Fruit fly (Drosophila melanogaster): ENCODE measurements around the gene fd96Ca.
A peak's percentile ranks its signal among the peaks of the same experiment; 100 is the strongest.

Gene fd96Ca

DNA sequence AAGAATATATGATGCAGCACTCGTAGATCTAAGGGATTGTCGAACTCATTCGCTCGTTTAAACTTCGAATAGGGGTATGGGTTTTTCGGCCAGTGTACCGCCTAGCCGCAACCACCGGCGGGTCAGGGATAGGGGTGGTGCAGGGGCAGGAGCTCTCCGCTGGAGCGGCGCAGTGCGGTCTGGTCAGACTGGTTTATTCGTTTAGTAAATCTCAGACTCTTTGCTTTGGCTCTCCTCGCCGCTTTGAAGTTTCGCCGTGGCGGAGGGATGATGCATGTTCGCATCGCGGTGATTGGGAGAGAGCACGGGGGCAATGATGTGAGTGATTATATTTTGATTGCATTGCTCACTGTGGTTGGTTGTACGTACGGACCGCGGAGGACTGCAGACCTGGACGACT is at the start of gene fd96Ca:
fd96Ca (plus strand) TSS at position 337 of the 400 bp plus-strand sequence.
- TF ChIP-seq CG32264 (GFP tag; optimal IDR thresholded peaks at IDR 0.05): no peak
- no peak for TF ChIP-seq Rel (GFP tag; optimal IDR thresholded peaks at IDR 0.05)
- no peak for TF ChIP-seq Rel (tag; optimal IDR thresholded peaks at IDR 0.05)
- TF ChIP-seq Dfd (GFP tag; optimal IDR thresholded peaks at IDR 0.05): no peak
- TF ChIP-seq CrebA (GFP tag; optimal IDR thresholded peaks at IDR 0.05; ENCODE audit: borderline replicate concordance): no peak
- no peak for TF ChIP-seq br (GFP tag; optimal IDR thresholded peaks at IDR 0.05)
- TF ChIP-seq brk (GFP tag; optimal IDR thresholded peaks at IDR 0.05): no peak
- no peak for TF ChIP-seq Hnf4 (GFP tag; optimal IDR thresholded peaks at IDR 0.05)
- no peak for TF ChIP-seq dmrt93B (GFP tag; optimal IDR thresholded peaks at IDR 0.05)
- no peak for TF ChIP-seq sv (GFP tag; optimal IDR thresholded peaks at IDR 0.05)
- peak; percentile 67 for TF ChIP-seq Vsx2 (GFP tag; optimal IDR thresholded peaks at IDR 0.05; ENCODE audit: partially characterized antibody)
- TF ChIP-seq Hr78 (GFP tag; optimal IDR thresholded peaks at IDR 0.05): no peak
- TF ChIP-seq psq (GFP tag; optimal IDR thresholded peaks at IDR 0.05): no peak
- no peak for TF ChIP-seq rgr (GFP tag; optimal IDR thresholded peaks at IDR 0.05)
- peak; percentile 38 for TF ChIP-seq woc (GFP tag; optimal IDR thresholded peaks at IDR 0.05)
- no peak for TF ChIP-seq usp (GFP tag; optimal IDR thresholded peaks at IDR 0.05)
- TF ChIP-seq Mio (GFP tag; optimal IDR thresholded peaks at IDR 0.05): no peak
- no peak for TF ChIP-seq foxo (GFP tag; optimal IDR thresholded peaks at IDR 0.05)
- no peak for TF ChIP-seq Hr83 (GFP tag; optimal IDR thresholded peaks at IDR 0.05; ENCODE audit: poor library complexity, severe bottlenecking)
- TF ChIP-seq fru (GFP tag; optimal IDR thresholded peaks at IDR 0.05): no peak
- TF ChIP-seq ey (GFP tag; optimal IDR thresholded peaks at IDR 0.05): no peak
- TF ChIP-seq N (GFP tag; optimal IDR thresholded peaks at IDR 0.05): no peak
- peak; percentile 38 for TF ChIP-seq Dif (GFP tag; optimal IDR thresholded peaks at IDR 0.05; ENCODE audit: partially characterized antibody)

DNA sequence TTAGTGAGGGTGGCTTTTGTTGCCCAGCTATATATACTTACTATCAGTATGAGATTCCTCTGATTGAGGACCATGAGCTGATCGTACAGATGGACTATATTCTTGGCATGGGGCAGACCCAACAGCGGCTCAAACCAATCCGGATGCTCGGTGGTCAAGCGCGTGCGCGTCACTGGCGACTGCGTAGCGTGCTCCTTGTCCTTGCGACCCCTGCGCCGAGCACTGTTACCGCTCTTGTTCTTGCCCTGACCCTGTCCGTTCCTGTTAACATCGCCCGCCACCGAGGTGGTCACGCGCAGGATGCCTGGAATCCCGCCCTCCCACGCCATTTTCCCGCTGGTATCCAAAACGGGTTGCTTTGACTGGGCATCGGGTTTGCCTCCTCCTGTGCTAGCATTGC is 49.8 kb upstream of the fd96Ca start:
- TF ChIP-seq Dfd (GFP tag; optimal IDR thresholded peaks at IDR 0.05) (no peak), rgr (GFP tag; optimal IDR thresholded peaks at IDR 0.05) (no peak), dmrt93B (GFP tag; optimal IDR thresholded peaks at IDR 0.05) (no peak), Jra (GFP tag; optimal IDR thresholded peaks at IDR 0.05) (no peak), dl (GFP tag; optimal IDR thresholded peaks at IDR 0.05; ENCODE audit: insufficient read depth in 1 of 2, partially characterized antibody in 2 of 2) (no peak), Rel (GFP tag; optimal IDR thresholded peaks at IDR 0.05) (no peak), Rel (tag; optimal IDR thresholded peaks at IDR 0.05) (no peak), CrebA (GFP tag; optimal IDR thresholded peaks at IDR 0.05; ENCODE audit: borderline replicate concordance) (no peak), Vsx2 (GFP tag; optimal IDR thresholded peaks at IDR 0.05; ENCODE audit: partially characterized antibody) (no peak), CG9705 (GFP tag; optimal IDR thresholded peaks at IDR 0.05) (no peak), CG32264 (GFP tag; optimal IDR thresholded peaks at IDR 0.05) (no peak), Hr83 (GFP tag; optimal IDR thresholded peaks at IDR 0.05; ENCODE audit: poor library complexity, severe bottlenecking) (no peak), sage (GFP tag; optimal IDR thresholded peaks at IDR 0.05) (no peak), dsf (GFP tag; optimal IDR thresholded peaks at IDR 0.05; ENCODE audit: borderline replicate concordance) (no peak), Myc (optimal IDR thresholded peaks at IDR 0.05) (no peak), foxo (GFP tag; optimal IDR thresholded peaks at IDR 0.05) (no peak), br (GFP tag; optimal IDR thresholded peaks at IDR 0.05) (no peak), Hr78 (GFP tag; optimal IDR thresholded peaks at IDR 0.05) (no peak), Dif (GFP tag; optimal IDR thresholded peaks at IDR 0.05; ENCODE audit: partially characterized antibody) (no peak)

DNA sequence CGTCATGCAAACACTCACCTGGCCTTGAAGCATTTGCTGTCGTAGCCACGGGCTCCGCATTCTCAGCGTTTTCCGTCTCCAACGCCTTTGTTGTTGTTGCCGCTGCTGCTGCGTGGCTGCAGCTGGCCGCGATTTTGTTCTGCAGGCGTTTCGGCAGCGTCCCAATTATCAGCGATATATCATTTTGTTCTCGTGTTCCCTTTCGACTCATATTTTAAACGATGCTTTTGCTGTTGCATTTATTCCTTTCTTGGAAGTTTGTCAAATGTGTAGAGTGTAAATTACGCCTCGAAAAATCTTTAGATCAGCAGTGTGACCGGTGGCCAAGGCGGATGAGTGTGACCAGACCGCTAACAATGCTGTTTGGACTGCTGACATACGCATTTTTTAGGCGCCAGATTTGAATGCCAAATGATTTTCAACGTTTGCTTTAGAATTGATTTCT is 49.3 kb upstream of the fd96Ca start, which contains the start of gene Smg6:
Smg6 (minus strand) TSS at position 324 of the 445 bp plus-strand sequence.
- TF ChIP-seq Hr83 (GFP tag; optimal IDR thresholded peaks at IDR 0.05; ENCODE audit: poor library complexity, severe bottlenecking): peak; percentile 20
- no peak for TF ChIP-seq foxo (GFP tag; optimal IDR thresholded peaks at IDR 0.05)

DNA sequence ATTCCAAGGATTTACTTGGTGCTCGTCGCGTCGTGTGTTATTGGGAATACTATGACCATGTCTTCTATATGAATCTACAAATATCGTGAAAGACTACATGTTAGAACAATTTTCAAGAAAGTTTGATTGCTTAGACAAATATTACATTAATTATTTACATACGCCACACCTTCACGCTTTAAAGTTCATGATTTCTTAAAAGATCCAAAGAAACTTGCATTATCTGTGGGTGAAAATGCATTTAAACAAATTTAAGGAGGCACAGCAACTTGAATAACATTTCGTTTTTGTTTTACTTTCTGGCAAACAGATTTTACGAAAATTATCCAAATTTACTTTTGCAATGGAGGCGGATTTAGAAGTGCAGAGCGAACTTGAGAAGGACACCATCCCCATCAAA is 45.8 kb upstream of the fd96Ca start, which contains the start of gene CG31115:
CG31115 (plus strand) TSS at position 301 of the 400 bp plus-strand sequence.
- TF ChIP-seq jim (GFP tag; optimal IDR thresholded peaks at IDR 0.05): no peak
- TF ChIP-seq Jra (GFP tag; optimal IDR thresholded peaks at IDR 0.05): no peak
- no peak for TF ChIP-seq sage (GFP tag; optimal IDR thresholded peaks at IDR 0.05)
- no peak for TF ChIP-seq Abd-B (GFP tag; optimal IDR thresholded peaks at IDR 0.05)
- no peak for TF ChIP-seq sv (GFP tag; optimal IDR thresholded peaks at IDR 0.05)
- no peak for TF ChIP-seq dmrt93B (GFP tag; optimal IDR thresholded peaks at IDR 0.05)

DNA sequence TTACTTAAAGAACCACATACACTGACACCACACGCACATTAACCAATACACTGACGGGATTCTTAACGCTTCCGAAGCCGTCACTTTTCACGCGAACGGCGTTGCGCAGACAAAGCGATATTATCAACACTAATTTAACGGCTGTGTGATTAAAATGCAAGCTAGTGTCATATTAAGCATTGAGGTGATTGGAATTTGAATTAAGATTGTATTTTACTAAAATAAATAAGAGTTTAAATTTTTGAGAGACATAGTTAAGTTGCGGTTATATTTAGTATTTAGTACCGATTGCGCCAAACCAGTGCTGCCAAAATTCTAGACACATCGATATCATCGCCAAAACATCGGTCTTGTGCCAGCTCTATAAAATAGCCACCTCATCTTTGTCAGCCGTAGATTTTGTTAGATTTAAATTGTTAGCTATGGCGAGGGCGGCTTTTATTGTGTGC is 43.4 kb upstream of the fd96Ca start, which contains the start of the genes Ythdf and bai:
Ythdf (minus strand) TSS at position 222 of the 449 bp plus-strand sequence.
bai (plus strand) TSS at position 347 of the 449 bp plus-strand sequence.
- TF ChIP-seq Hr83 (GFP tag; optimal IDR thresholded peaks at IDR 0.05; ENCODE audit: poor library complexity, severe bottlenecking) (peak; percentile 20), Rel (GFP tag; optimal IDR thresholded peaks at IDR 0.05) (no peak), Rel (tag; optimal IDR thresholded peaks at IDR 0.05) (no peak), h (GFP tag; optimal IDR thresholded peaks at IDR 0.05) (no peak), Mio (GFP tag; optimal IDR thresholded peaks at IDR 0.05) (peak; percentile 26), dsf (GFP tag; optimal IDR thresholded peaks at IDR 0.05; ENCODE audit: borderline replicate concordance) (no peak), brk (GFP tag; optimal IDR thresholded peaks at IDR 0.05) (no peak), OdsH (GFP tag; optimal IDR thresholded peaks at IDR 0.05) (peak; percentile 49), GATAd (GFP tag; optimal IDR thresholded peaks at IDR 0.05) (no peak), ey (GFP tag; optimal IDR thresholded peaks at IDR 0.05) (peak; percentile 57), CG9705 (GFP tag; optimal IDR thresholded peaks at IDR 0.05) (no peak), Hnf4 (GFP tag; optimal IDR thresholded peaks at IDR 0.05) (no peak), Sp1 (GFP tag; optimal IDR thresholded peaks at IDR 0.05) (no peak), Jra (GFP tag; optimal IDR thresholded peaks at IDR 0.05) (peak; percentile 64), Myc (optimal IDR thresholded peaks at IDR 0.05) (peak; percentile 64), Vsx2 (GFP tag; optimal IDR thresholded peaks at IDR 0.05; ENCODE audit: partially characterized antibody) (no peak), woc (GFP tag; optimal IDR thresholded peaks at IDR 0.05) (no peak), psq (GFP tag; optimal IDR thresholded peaks at IDR 0.05) (peak; percentile 21), sage (GFP tag; optimal IDR thresholded peaks at IDR 0.05) (no peak), Hr78 (GFP tag; optimal IDR thresholded peaks at IDR 0.05) (no peak), HLH106 (tag; optimal IDR thresholded peaks at IDR 0.05) (no peak), Dfd (GFP tag; optimal IDR thresholded peaks at IDR 0.05) (no peak), Dif (GFP tag; optimal IDR thresholded peaks at IDR 0.05; ENCODE audit: partially characterized antibody) (no peak), lola (GFP tag; optimal IDR thresholded peaks at IDR 0.05) (no peak)
